Worm (Caenorhabditis elegans) whole organism, late embryonic: ENCODE results near the gene nhr-56.

Experiments
- C08G9.2 ChIP-seq: sonication (generic microtip); optimal IDR thresholded peaks from 2 replicates; lab custom pipeline; 2016; ENCODE audit warnings: mild to moderate bottlenecking, missing genetic modification characterization, moderate library complexity, missing compliant biosample characterization
- F13H6.1 ChIP-seq: sonication (generic microtip); optimal IDR thresholded peaks from 2 replicates; lab custom pipeline; 2016; ENCODE audit warnings: missing genetic modification characterization, missing compliant biosample characterization
- K02D7.2 ChIP-seq: sonication (generic microtip); optimal IDR thresholded peaks from 2 replicates; lab custom pipeline; 2017; ENCODE audit warnings: mild to moderate bottlenecking, missing genetic modification characterization, missing compliant biosample characterization
- K09A11.1 ChIP-seq: sonication (generic microtip); optimal IDR thresholded peaks from 2 replicates; lab custom pipeline; 2017; ENCODE audit warnings: antibody characterized with exemption, mild to moderate bottlenecking, missing genetic modification characterization, missing compliant biosample characterization; ENCODE audit not compliant: insufficient read depth
- Y22D7AL.16 ChIP-seq: sonication (generic microtip); optimal IDR thresholded peaks from 2 replicates; lab custom pipeline; 2016; ENCODE audit warnings: missing genetic modification characterization, missing compliant biosample characterization
- ahr-1 ChIP-seq: sonication (generic microtip); optimal IDR thresholded peaks from 2 replicates; lab custom pipeline; 2016; ENCODE audit warnings: missing genetic modification characterization, missing compliant biosample characterization
- ceh-22 ChIP-seq: sonication (generic microtip); optimal IDR thresholded peaks from 2 replicates; lab custom pipeline; 2017; ENCODE audit warnings: missing biosample characterization, missing genetic modification characterization
- ceh-24 ChIP-seq: sonication (generic microtip); optimal IDR thresholded peaks from 2 replicates; lab custom pipeline; 2016; ENCODE audit warnings: mild to moderate bottlenecking, missing genetic modification characterization, missing compliant biosample characterization
- ceh-34 ChIP-seq: sonication (generic microtip); optimal IDR thresholded peaks from 2 replicates; lab custom pipeline; 2016; ENCODE audit warnings: mild to moderate bottlenecking, missing genetic modification characterization, missing compliant biosample characterization
- ceh-45 ChIP-seq: fragments of 200-800 bp; sonication (Bioruptor generic); IDR thresholded peaks from 2 replicates; pipeline ENCODE4 v1.3.6; 2022; ENCODE audit warnings: missing genetic modification reagents, missing genetic modification characterization, missing compliant biosample characterization
- ceh-48 ChIP-seq: sonication (generic microtip); optimal IDR thresholded peaks from 2 replicates; lab custom pipeline; 2016; ENCODE audit warnings: missing genetic modification characterization, inconsistent platforms, missing compliant biosample characterization
- ceh-6 ChIP-seq: fragments of 200-800 bp; sonication (Bioruptor generic); optimal IDR thresholded peaks from 2 replicates; lab custom pipeline; 2018; ENCODE audit warnings: mild to moderate bottlenecking, missing genetic modification characterization, missing compliant biosample characterization
- ceh-9 ChIP-seq: sonication (generic microtip); optimal IDR thresholded peaks from 2 replicates; lab custom pipeline; 2016; ENCODE audit warnings: mild to moderate bottlenecking, missing genetic modification characterization, inconsistent platforms, missing compliant biosample characterization
- che-1 ChIP-seq: sonication (generic microtip); optimal IDR thresholded peaks from 2 replicates; lab custom pipeline; 2016; ENCODE audit warnings: mild to moderate bottlenecking, missing genetic modification characterization, missing compliant biosample characterization
- elt-2 ChIP-seq: sonication (generic microtip); optimal IDR thresholded peaks from 2 replicates; lab custom pipeline; 2016; ENCODE audit warnings: missing genetic modification reagents, missing genetic modification characterization, missing compliant biosample characterization
- ets-4 ChIP-seq: sonication (generic microtip); optimal IDR thresholded peaks from 2 replicates; lab custom pipeline; 2016; ENCODE audit warnings: missing genetic modification characterization, missing compliant biosample characterization
- eyg-1 ChIP-seq: sonication (generic microtip); optimal IDR thresholded peaks from 2 replicates; lab custom pipeline; 2016; ENCODE audit warnings: missing genotype, missing genetic modification characterization, missing compliant biosample characterization
- fkh-10 ChIP-seq: fragments of 150-350 bp; optimal IDR thresholded peaks from 2 replicates; lab custom pipeline; 2014; ENCODE audit warnings: missing biosample characterization, missing genetic modification reagents, missing genetic modification characterization
- gmeb-2 ChIP-seq: sonication (generic microtip); optimal IDR thresholded peaks from 2 replicates; lab custom pipeline; 2016; ENCODE audit warnings: missing genetic modification characterization, inconsistent platforms, missing compliant biosample characterization
- hlh-15 ChIP-seq: sonication (generic microtip); optimal IDR thresholded peaks from 2 replicates; lab custom pipeline; 2016; ENCODE audit warnings: missing genetic modification characterization, missing compliant biosample characterization
- hlh-30 ChIP-seq: sonication (generic microtip); optimal IDR thresholded peaks from 2 replicates; lab custom pipeline; 2017; ENCODE audit warnings: antibody characterized with exemption, missing genetic modification characterization, missing compliant biosample characterization; ENCODE audit not compliant: insufficient read depth
- lin-11 ChIP-seq: fragments of 200-800 bp; sonication (Bioruptor generic); optimal IDR thresholded peaks from 2 replicates; lab custom pipeline; 2018; ENCODE audit warnings: mild to moderate bottlenecking, missing genetic modification characterization, missing compliant biosample characterization
- madf-2 ChIP-seq: sonication (generic microtip); optimal IDR thresholded peaks from 2 replicates; lab custom pipeline; 2017; ENCODE audit warnings: missing genetic modification characterization, missing compliant biosample characterization
- mec-3 ChIP-seq: sonication (generic microtip); optimal IDR thresholded peaks from 2 replicates; lab custom pipeline; 2016; ENCODE audit warnings: borderline replicate concordance, missing genetic modification characterization, missing compliant biosample characterization
- nfya-1 ChIP-seq: sonication (generic microtip); optimal IDR thresholded peaks from 2 replicates; lab custom pipeline; 2017; ENCODE audit warnings: missing genetic modification characterization, mild to moderate bottlenecking, missing compliant biosample characterization, antibody characterized with exemption, moderate library complexity
- nhr-11 ChIP-seq: fragments of 150-350 bp; optimal IDR thresholded peaks from 2 replicates; lab custom pipeline; 2014; ENCODE audit warnings: missing biosample characterization, missing genetic modification characterization
- npax-4 ChIP-seq: sonication (generic microtip); optimal IDR thresholded peaks from 2 replicates; lab custom pipeline; 2016; ENCODE audit warnings: missing genetic modification characterization, missing compliant biosample characterization
- odd-2 ChIP-seq: sonication (generic microtip); optimal IDR thresholded peaks from 2 replicates; lab custom pipeline; 2017; ENCODE audit warnings: antibody characterized with exemption, mild to moderate bottlenecking, missing genetic modification characterization, missing compliant biosample characterization
- pag-3 ChIP-seq: sonication (generic microtip); optimal IDR thresholded peaks from 2 replicates; lab custom pipeline; 2016; ENCODE audit warnings: missing compliant biosample characterization, missing genetic modification characterization, borderline replicate concordance
- pat-9 ChIP-seq: fragments of 200-800 bp; sonication (Bioruptor generic); optimal IDR thresholded peaks from 2 replicates; lab custom pipeline; 2018; ENCODE audit warnings: mild to moderate bottlenecking, missing genetic modification characterization, moderate library complexity, missing compliant biosample characterization
- pqm-1 ChIP-seq: sonication (generic microtip); optimal IDR thresholded peaks from 2 replicates; lab custom pipeline; 2016; ENCODE audit warnings: missing genetic modification characterization, missing compliant biosample characterization
- ref-2 ChIP-seq: sonication (generic microtip); optimal IDR thresholded peaks from 2 replicates; lab custom pipeline; 2016; ENCODE audit warnings: missing genetic modification characterization, missing compliant biosample characterization
- rnt-1 ChIP-seq: sonication (generic microtip); optimal IDR thresholded peaks from 2 replicates; lab custom pipeline; 2016; ENCODE audit warnings: missing genetic modification characterization, missing compliant biosample characterization
- tbx-2 ChIP-seq: sonication (generic microtip); optimal IDR thresholded peaks from 2 replicates; lab custom pipeline; 2016; ENCODE audit warnings: missing genetic modification characterization, missing compliant biosample characterization
- tbx-7 ChIP-seq: sonication (generic microtip); optimal IDR thresholded peaks from 2 replicates; lab custom pipeline; 2016; ENCODE audit warnings: missing genotype, missing genetic modification characterization, missing compliant biosample characterization
- ttx-3 ChIP-seq: sonication (generic microtip); optimal IDR thresholded peaks from 2 replicates; lab custom pipeline; 2016; ENCODE audit warnings: missing genetic modification reagents, missing genetic modification characterization, missing compliant biosample characterization
- unc-42 ChIP-seq: sonication (generic microtip); optimal IDR thresholded peaks from 2 replicates; lab custom pipeline; 2016; ENCODE audit warnings: missing genotype, missing genetic modification characterization, missing compliant biosample characterization
- unc-86 ChIP-seq: sonication (generic microtip); optimal IDR thresholded peaks from 2 replicates; lab custom pipeline; 2016; ENCODE audit warnings: missing genetic modification characterization, missing compliant biosample characterization
- ztf-16 ChIP-seq: sonication (generic microtip); optimal IDR thresholded peaks from 2 replicates; lab custom pipeline; 2017; ENCODE audit warnings: missing genetic modification characterization, missing compliant biosample characterization

The nhr-56 gene

DNA sequence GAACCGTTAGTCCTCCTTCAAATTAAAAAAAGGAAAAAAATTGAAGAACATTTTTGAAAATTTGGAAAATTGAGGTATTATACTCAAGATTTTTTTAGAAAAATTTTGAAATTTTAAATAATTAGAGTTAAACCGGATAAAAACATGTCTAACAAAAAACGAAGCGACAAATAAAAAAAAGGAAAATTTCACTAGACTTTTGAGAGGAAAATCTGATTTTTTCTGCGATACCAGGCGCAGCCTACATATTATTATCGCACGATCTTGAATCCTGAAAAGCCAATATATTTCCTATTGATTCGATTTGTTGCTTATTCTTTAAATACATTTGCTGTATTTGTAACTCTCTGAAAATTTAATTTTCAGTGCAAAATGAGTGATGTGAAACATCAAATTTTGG, 3.5 kb upstream of the nhr-56 start, which contains the start of gene nstp-8:
Gene nstp-8, plus strand, starts transcription at position 301 of the 400 bp plus-strand sequence.
- TF ChIP-seq lin-11 (tag; lab: Kevin White, UChicago) = no peak
- no peak for TF ChIP-seq hlh-30
- no peak for TF ChIP-seq npax-4
- TF ChIP-seq ceh-6 (GFP tag; lab: Kevin White, UChicago) = no peak
- no peak for TF ChIP-seq ceh-48 (tag; lab: Kevin White, UChicago)
- TF ChIP-seq ref-2 = no peak
- no peak for TF ChIP-seq ceh-24
- no peak for TF ChIP-seq nhr-11
- TF ChIP-seq K02D7.2 (tag; lab: Kevin White, UChicago) = no peak
- TF ChIP-seq ceh-22 (tag; lab: Kevin White, UChicago) = no peak
- TF ChIP-seq ceh-45 (GFP tag; lab: Robert Waterston, UW) = no peak
- TF ChIP-seq gmeb-2 = no peak

DNA sequence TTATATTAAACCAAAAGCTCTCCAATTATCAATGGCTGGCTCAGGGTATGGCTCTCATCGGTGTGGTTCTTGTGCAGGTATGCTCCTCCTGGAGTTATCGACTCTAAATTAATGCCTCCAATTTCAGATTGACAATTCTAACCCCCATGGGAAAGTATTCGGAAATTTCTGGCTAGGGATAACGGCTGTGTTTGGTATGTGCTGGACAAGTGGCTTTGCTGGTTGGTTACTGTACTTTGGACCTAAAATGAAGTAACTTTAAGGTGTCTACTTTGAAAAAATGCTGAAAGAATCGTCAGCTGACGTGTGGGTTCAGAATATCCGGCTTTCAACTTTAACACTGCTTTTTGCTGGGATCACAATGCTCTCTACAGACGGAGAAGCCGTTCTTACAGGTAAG, 1.9 kb upstream of the nhr-56 start:
- TF ChIP-seq ttx-3 = no peak
- TF ChIP-seq eyg-1 = no peak
- TF ChIP-seq pqm-1 (tag; lab: Kevin White, UChicago) = no peak
- no peak for TF ChIP-seq tbx-2 (tag; lab: Kevin White, UChicago)
- no peak for TF ChIP-seq ceh-9 (tag; lab: Kevin White, UChicago)
- no peak for TF ChIP-seq F13H6.1 (tag; lab: Kevin White, UChicago)
- no peak for TF ChIP-seq nfya-1 (tag; lab: Kevin White, UChicago)
- no peak for TF ChIP-seq Y22D7AL.16 (tag; lab: Kevin White, UChicago)
- TF ChIP-seq elt-2 (tag; lab: Kevin White, UChicago) = no peak
- no peak for TF ChIP-seq pat-9 (tag; lab: Kevin White, UChicago)
- no peak for TF ChIP-seq fkh-10 (GFP tag; lab: Kevin White, UChicago)
- TF ChIP-seq nhr-11 = no peak

DNA sequence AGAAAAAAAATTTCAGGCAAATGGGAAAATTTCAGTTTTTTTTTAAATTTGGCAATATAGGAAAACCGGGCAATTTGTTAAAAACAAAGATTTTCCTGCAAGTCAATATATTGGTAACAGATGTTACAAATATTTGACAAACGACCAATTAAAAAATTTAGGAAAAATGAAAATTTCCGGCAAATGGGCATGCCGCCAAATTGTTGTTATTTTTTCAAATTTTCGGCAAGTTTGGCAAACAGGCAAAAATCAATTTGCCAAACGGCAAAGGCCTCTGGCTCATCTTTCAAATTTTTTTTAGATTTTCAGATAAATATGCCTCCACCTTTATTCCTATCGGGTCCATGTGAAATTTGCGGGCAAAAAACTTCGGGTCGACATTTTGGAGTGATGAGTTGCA, 3.0 kb downstream of the nhr-56 start, which contains the start of gene nhr-128:
Gene nhr-128, plus strand, starts transcription at position 301 of the 400 bp plus-strand sequence.
- TF ChIP-seq rnt-1 (tag; lab: Kevin White, UChicago) (no peak), hlh-15 (tag; lab: Kevin White, UChicago) (no peak), ets-4 (tag; lab: Kevin White, UChicago) (no peak), pat-9 (tag; lab: Kevin White, UChicago) (no peak), tbx-2 (tag; lab: Kevin White, UChicago) (no peak), nhr-11 (no peak)

DNA sequence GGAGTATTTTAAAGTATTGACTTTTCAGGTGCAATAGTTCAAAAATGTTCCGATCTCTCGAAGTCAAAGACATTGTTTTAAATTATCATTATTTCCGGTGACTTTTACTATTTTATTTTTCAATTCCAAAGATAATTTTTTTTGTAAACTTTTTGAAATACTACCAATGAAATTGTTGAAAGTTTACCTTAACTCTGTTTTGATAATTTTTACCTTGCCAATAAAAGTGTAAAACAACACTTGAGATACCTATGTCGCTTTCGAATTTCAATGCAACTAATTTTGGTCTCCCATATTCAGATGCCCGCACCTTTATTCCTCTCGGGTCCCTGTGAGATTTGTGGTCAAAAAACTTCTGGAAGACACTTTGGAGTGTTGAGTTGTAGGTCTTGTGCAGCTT, 6.3 kb downstream of the nhr-56 start, which contains the start of gene nhr-103:
Gene nhr-103, plus strand, starts transcription at position 301 of the 400 bp plus-strand sequence.
- TF ChIP-seq C08G9.2 = no peak
- TF ChIP-seq fkh-10 (GFP tag; lab: Kevin White, UChicago) = no peak
- TF ChIP-seq rnt-1 (tag; lab: Kevin White, UChicago) = no peak
- no peak for TF ChIP-seq madf-2 (tag; lab: Kevin White, UChicago)
- no peak for TF ChIP-seq tbx-7
- TF ChIP-seq odd-2 (tag; lab: Kevin White, UChicago) = no peak
- no peak for TF ChIP-seq unc-42
- TF ChIP-seq nfya-1 (tag; lab: Kevin White, UChicago) = no peak
- TF ChIP-seq pat-9 (tag; lab: Kevin White, UChicago) = no peak
- TF ChIP-seq pag-3 (tag; lab: Kevin White, UChicago) = no peak

DNA sequence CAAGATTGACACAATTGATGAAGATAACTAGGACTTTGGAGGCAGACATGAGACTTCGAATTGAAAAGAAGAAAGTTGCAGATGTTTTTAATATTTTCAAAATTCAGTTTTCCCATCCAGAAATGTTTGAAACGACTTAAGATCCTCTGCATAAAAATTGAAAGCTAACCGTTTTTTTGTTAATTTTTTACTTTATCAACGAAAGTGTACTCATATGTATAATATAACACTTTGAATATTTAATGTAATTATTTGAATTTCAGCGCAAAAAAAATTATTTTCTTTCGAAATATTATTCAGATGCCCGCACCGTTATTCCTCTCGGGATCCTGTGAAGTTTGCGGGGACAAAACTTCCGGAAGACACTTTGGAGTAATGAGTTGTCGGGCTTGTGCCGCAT, 8.1 kb downstream of the nhr-56 start, which contains the start of gene nhr-18:
Gene nhr-18, plus strand, starts transcription at position 301 of the 400 bp plus-strand sequence.
- TF ChIP-seq ceh-9 (tag; lab: Kevin White, UChicago) (no peak), che-1 (no peak), K09A11.1 (tag; lab: Kevin White, UChicago) (no peak), ceh-45 (GFP tag; lab: Robert Waterston, UW) (no peak), ceh-6 (GFP tag; lab: Kevin White, UChicago) (no peak), pat-9 (tag; lab: Kevin White, UChicago) (no peak), ceh-34 (no peak), fkh-10 (GFP tag; lab: Kevin White, UChicago) (no peak), ceh-22 (tag; lab: Kevin White, UChicago) (no peak), ahr-1 (no peak), pag-3 (tag; lab: Kevin White, UChicago) (no peak), lin-11 (tag; lab: Kevin White, UChicago) (no peak), mec-3 (tag; lab: Kevin White, UChicago) (no peak), pqm-1 (tag; lab: Kevin White, UChicago) (no peak), unc-86 (tag; lab: Kevin White, UChicago) (no peak), eyg-1 (no peak), ztf-16 (tag; lab: Kevin White, UChicago) (no peak), ceh-24 (no peak)
- TF ChIP-seq, all 69 proteins: peak for 0
